Fruit fly (Drosophila melanogaster): Measurements from ENCODE around the gene mtg.

mtg gene

dm6 chr3R:8212594-8212993 is 37.7 kb upstream of the mtg start (continued):
- TF ChIP-seq Elba2 (GFP tag; optimal IDR thresholded peaks at IDR 0.05) = no peak
- TF ChIP-seq CG12391 (tag; optimal IDR thresholded peaks at IDR 0.05) = peak; percentile 68
- TF ChIP-seq Ada2b (GFP tag; IDR thresholded peaks at IDR 0.05) = no peak
- 0 out of 2 replicates have a peak, but pooled peaks have one; percentile 15 for TF ChIP-seq danr (GFP tag; IDR thresholded peaks at IDR 0.05)
- TF ChIP-seq Antp (GFP tag; optimal IDR thresholded peaks at IDR 0.05) = peak; percentile 65
- peak; percentile 62 for TF ChIP-seq CG2875 (GFP tag; optimal IDR thresholded peaks at IDR 0.05)
- no peak for TF ChIP-seq sd (tag; optimal IDR thresholded peaks at IDR 0.05)
- TF ChIP-seq sqz (GFP tag; optimal IDR thresholded peaks at IDR 0.05) = no peak
- TF ChIP-seq toy (GFP tag; IDR thresholded peaks at IDR 0.05) = no peak
- no peak for TF ChIP-seq seq (GFP tag; IDR thresholded peaks at IDR 0.05)
- TF ChIP-seq tll (GFP tag; optimal IDR thresholded peaks at IDR 0.05) = peak in 1 of 2 experiments; percentile 66
- peak; percentile 17 for TF ChIP-seq Jarid2 (GFP tag; optimal IDR thresholded peaks at IDR 0.05)
- peak; percentile 72 for TF ChIP-seq CG17328 (GFP tag; IDR thresholded peaks at IDR 0.05)
- TF ChIP-seq chm (GFP tag; IDR thresholded peaks at IDR 0.05) = peak; percentile 84
- TF ChIP-seq unc-4 (GFP tag; IDR thresholded peaks at IDR 0.05; ENCODE audit: partially characterized antibody) = no peak
- peak; percentile 30; the same call in 1 of the 2 replicates for TF ChIP-seq ranshi (GFP tag; IDR thresholded peaks at IDR 0.05)
- TF ChIP-seq sens (GFP tag) = peak; percentile 96
- peak; percentile 46 for TF ChIP-seq Myb (GFP tag; optimal IDR thresholded peaks at IDR 0.05)
- TF ChIP-seq row (GFP tag; IDR thresholded peaks at IDR 0.05) = peak; percentile 67
- peak; percentile 53 for TF ChIP-seq Chrac-16 (GFP tag; optimal IDR thresholded peaks at IDR 0.05)
- TF ChIP-seq peb (GFP tag; IDR thresholded peaks at IDR 0.05) = no peak
- peak; percentile 42 for TF ChIP-seq CG5180 (GFP tag; optimal IDR thresholded peaks at IDR 0.05)
- TF ChIP-seq Dip3 (GFP tag; optimal IDR thresholded peaks at IDR 0.05) = no peak
- TF ChIP-seq yki (optimal IDR thresholded peaks at IDR 0.05) = no peak
- TF ChIP-seq CG6765 (GFP tag; optimal IDR thresholded peaks at IDR 0.05) = no peak
- TF ChIP-seq Kr (GFP tag; optimal IDR thresholded peaks at IDR 0.05) = peak; percentile 56
- TF ChIP-seq ind (GFP tag; optimal IDR thresholded peaks at IDR 0.05) = peak; percentile 54
- no peak for TF ChIP-seq fru (optimal IDR thresholded peaks at IDR 0.05)
- peak; percentile 24; the same call in 1 of the 2 replicates for TF ChIP-seq ttk (GFP tag; IDR thresholded peaks at IDR 0.05)
- TF ChIP-seq bowl (GFP tag; IDR thresholded peaks at IDR 0.05) = no peak
- no peak for TF ChIP-seq CG34376 (GFP tag; optimal IDR thresholded peaks at IDR 0.05)
- TF ChIP-seq Sox102F (GFP tag; optimal IDR thresholded peaks at IDR 0.05) = peak; percentile 60
- peak; percentile 38 for TF ChIP-seq CG9609 (GFP tag; optimal IDR thresholded peaks at IDR 0.05)
- no peak for TF ChIP-seq stwl (tag; optimal IDR thresholded peaks at IDR 0.05)
- TF ChIP-seq dmrt11E (tag; optimal IDR thresholded peaks at IDR 0.05) = peak; percentile 83
- TF ChIP-seq CG12769 (tag; optimal IDR thresholded peaks at IDR 0.05) = peak; percentile 26
- TF ChIP-seq CG14710 (tag; optimal IDR thresholded peaks at IDR 0.05) = peak; percentile 73
- TF ChIP-seq schlank (tag; optimal IDR thresholded peaks at IDR 0.05) = no peak
- TF ChIP-seq CG9876 (GFP tag; optimal IDR thresholded peaks at IDR 0.05) = no peak
- peak; percentile 52 for TF ChIP-seq Xbp1 (GFP tag; optimal IDR thresholded peaks at IDR 0.05)
- peak; percentile 65 for TF ChIP-seq CG17829 (tag; optimal IDR thresholded peaks at IDR 0.05)
- no peak for TF ChIP-seq Six4 (GFP tag; optimal IDR thresholded peaks at IDR 0.05)
- TF ChIP-seq HmgD (GFP tag; optimal IDR thresholded peaks at IDR 0.05) = no peak
- TF ChIP-seq CG10366 (GFP tag; IDR thresholded peaks at IDR 0.05) = peak; percentile 43; the same call in 1 of the 2 replicates
- no peak for TF ChIP-seq CG11560 (tag; IDR thresholded peaks at IDR 0.05)
- no peak for TF ChIP-seq Max (GFP tag; optimal IDR thresholded peaks at IDR 0.05)
- peak; percentile 28; the same call in 1 of the 3 replicates for TF ChIP-seq H15 (GFP tag; IDR thresholded peaks at IDR 0.05)
- peak; percentile 23 for TF ChIP-seq CG18476 (GFP tag; optimal IDR thresholded peaks at IDR 0.05)
- peak; percentile 54 for TF ChIP-seq jing (GFP tag; optimal IDR thresholded peaks at IDR 0.05)
- no peak for TF ChIP-seq Taf1 (GFP tag; IDR thresholded peaks at IDR 0.05)
- no peak for TF ChIP-seq cas (GFP tag; IDR thresholded peaks at IDR 0.05)
- no peak for TF ChIP-seq CG4328 (GFP tag; optimal IDR thresholded peaks at IDR 0.05)

Measured in whole organism, embryonic.